1 worm cellular context compared by ENCODE assay signal in the genomic region with DNA sequence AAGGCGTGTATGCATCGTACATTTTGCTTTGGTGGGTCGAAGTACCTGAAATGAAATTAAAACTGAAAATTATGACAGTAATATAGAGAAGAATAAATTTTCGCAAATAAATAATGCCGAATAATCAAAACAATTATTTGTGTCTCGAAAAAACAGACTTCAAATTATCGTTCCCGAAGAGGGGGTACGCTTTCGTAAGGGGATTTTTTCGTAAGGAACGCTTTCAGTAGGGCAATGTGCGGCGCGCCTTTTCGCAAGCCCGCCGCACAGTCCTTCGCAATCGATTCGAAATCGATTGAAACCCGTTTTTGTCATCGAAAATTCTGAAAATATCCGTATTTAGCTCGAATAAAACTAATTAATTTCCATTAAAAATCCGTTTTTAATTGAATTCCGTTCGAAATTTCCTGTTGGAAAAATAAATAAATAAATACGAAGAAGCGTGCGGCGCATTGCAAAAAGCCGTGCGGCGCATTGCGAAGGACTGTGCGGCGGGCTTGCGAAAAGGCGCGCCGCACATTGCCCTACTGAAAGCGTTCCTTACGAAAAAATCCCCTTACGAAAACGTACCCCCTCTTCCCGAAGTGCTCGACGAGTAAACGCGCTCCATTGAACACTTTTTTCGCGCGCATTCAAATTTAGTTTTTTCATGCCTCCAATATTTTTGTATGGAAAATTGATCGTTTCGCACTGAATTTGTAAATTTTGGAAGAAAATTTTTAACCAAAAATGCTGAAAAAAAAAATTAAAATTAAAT.
TF ChIP-seq lines count a peak whose summit lies in the region.

Gene vps-39, minus strand, starts transcription at position 51 of the 757 bp plus-strand sequence.

TF ChIP-seq in whole organism, L4 larva, 104 proteins besides CTCF, POLR2A, EP300 and RAD21 (continued from another document):
- TF ChIP-seq lin-15B (tag; optimal IDR thresholded peaks at IDR 0.05; lab: Kevin White, UChicago) (peak; percentile 17), vab-7 (GFP tag; IDR thresholded peaks at IDR 0.05; lab: Robert Waterston, UW) (peak; percentile 95), tag-97 (GFP tag; IDR thresholded peaks at IDR 0.05; lab: Robert Waterston, UW) (0 out of 2 replicates have a peak, but pooled peaks have one; percentile 42), madf-9 (GFP tag; conservative IDR thresholded peaks at IDR 0.05; lab: Robert Waterston, UW) (peak; percentile 87), F44E2.7 (GFP tag; IDR thresholded peaks at IDR 0.05; lab: Robert Waterston, UW) (peak; percentile 66; the same call in 1 of the 2 replicates), tra-1 (GFP tag; IDR thresholded peaks at IDR 0.05; lab: Robert Waterston, UW) (peak; percentile 76; the same call in 1 of the 2 replicates), arid-1 (GFP tag; conservative IDR thresholded peaks at IDR 0.05; lab: Robert Waterston, UW) (peak; percentile 84), dmd-9 (GFP tag; IDR thresholded peaks at IDR 0.05; lab: Robert Waterston, UW) (peak; percentile 93), lin-38 (GFP tag; IDR thresholded peaks at IDR 0.05; lab: Robert Waterston, UW) (peak; percentile 99), ceh-20 (GFP tag; IDR thresholded peaks at IDR 0.05; lab: Robert Waterston, UW) (peak; percentile 96), lin-29 (GFP tag; IDR thresholded peaks at IDR 0.05; lab: Robert Waterston, UW) (peak; percentile 86), lim-7 (GFP tag; IDR thresholded peaks at IDR 0.05; lab: Robert Waterston, UW) (0 out of 2 replicates have a peak, but pooled peaks have one; percentile 51), madf-5 (GFP tag; IDR thresholded peaks at IDR 0.05; lab: Robert Waterston, UW) (0 out of 4 replicates have a peak, but pooled peaks of 1 of the 2 experiments have one; percentile 32), rbr-2 (tag; optimal IDR thresholded peaks at IDR 0.05; lab: Kevin White, UChicago) (peak; percentile 56), dmd-6 (GFP tag; IDR thresholded peaks at IDR 0.05; lab: Robert Waterston, UW) (peak; percentile 89), mdt-29 (GFP tag; IDR thresholded peaks at IDR 0.05; lab: Robert Waterston, UW) (peak; percentile 83), ZK337.2 (GFP tag; IDR thresholded peaks at IDR 0.05; lab: Robert Waterston, UW) (0 out of 2 replicates have a peak, but pooled peaks have one; percentile 67), saeg-2 (GFP tag; IDR thresholded peaks at IDR 0.05; lab: Robert Waterston, UW) (peak; percentile 92), mep-1 (tag; optimal IDR thresholded peaks at IDR 0.05; lab: Kevin White, UChicago) (peak; percentile 51), set-16 (GFP tag; IDR thresholded peaks at IDR 0.05; lab: Robert Waterston, UW) (peak; percentile 87), egl-43 (GFP tag; IDR thresholded peaks at IDR 0.05; lab: Robert Waterston, UW) (peak; percentile 92), ctbp-1 (GFP tag; IDR thresholded peaks at IDR 0.05; lab: Robert Waterston, UW) (peak; percentile 90), zfp-3 (GFP tag; conservative IDR thresholded peaks at IDR 0.05; lab: Robert Waterston, UW) (peak; percentile 90)
